Worm (Caenorhabditis elegans): ENCODE results near the gene C18A3.7.

The C18A3.7 gene

DNA sequence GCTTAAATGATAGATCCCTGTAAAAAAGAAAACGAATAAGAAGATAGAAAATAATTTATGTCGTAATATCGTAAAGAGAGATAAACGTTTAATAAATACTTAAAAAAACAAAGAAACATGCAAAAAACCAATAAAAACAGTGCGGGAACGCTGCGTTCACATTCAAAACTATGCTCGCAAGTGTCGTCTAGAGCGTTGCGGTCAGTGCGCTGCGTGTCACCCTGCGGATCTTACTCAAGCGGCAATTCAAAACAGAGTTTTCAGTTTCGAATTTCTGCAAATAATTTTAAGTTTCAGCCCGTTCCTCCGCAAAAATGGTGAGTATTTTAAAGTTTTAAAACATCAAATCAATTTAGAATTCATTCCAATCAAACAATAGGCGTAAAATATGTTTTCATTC, 15.4 kb downstream of the C18A3.7 start, which contains the start of the genes tiar-1 and lelo-4 (continued):
- TF ChIP-seq nhr-77 (tag; optimal IDR thresholded peaks at IDR 0.05) (no peak), attf-4 (tag; optimal IDR thresholded peaks at IDR 0.05) (no peak), egl-43 (GFP tag; IDR thresholded peaks at IDR 0.05) (no peak), zfp-2 (tag; optimal IDR thresholded peaks at IDR 0.05) (peak; percentile 18), dpl-1 (GFP tag; optimal IDR thresholded peaks at IDR 0.05) (peak; percentile 90), unc-39 (tag; optimal IDR thresholded peaks at IDR 0.05) (no peak), nhr-237 (tag; optimal IDR thresholded peaks at IDR 0.05) (no peak)

DNA sequence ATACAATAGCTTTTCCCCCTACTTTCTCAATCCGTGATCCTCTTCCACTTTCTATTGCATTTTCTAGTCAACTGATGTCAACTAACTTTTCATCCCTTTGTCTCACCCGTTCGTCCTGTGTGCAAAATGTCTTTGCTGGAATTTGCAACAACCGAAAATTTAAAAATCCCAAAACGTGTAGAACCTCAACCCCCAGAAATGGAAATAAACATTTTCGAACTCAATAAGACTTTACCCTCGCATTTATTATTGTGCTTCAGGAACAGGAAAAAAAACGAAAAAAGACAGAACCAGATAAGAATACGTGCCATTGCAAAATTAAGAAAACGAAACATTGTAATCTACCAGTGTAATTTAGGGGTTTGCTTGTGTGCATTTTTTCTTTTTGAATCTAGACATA, 18.1 kb downstream of the C18A3.7 start:
- TF ChIP-seq lin-29 (GFP tag; IDR thresholded peaks at IDR 0.05) (no peak), ama-1 (optimal IDR thresholded peaks at IDR 0.05) (peak; percentile 81), pqm-1 (tag; optimal IDR thresholded peaks at IDR 0.05) (no peak), php-3 (GFP tag; IDR thresholded peaks at IDR 0.05) (0 out of 2 replicates have a peak, but pooled peaks have one; percentile 25), mep-1 (tag; optimal IDR thresholded peaks at IDR 0.05) (peak; percentile 5), Y48G9A.11 (GFP tag; IDR thresholded peaks at IDR 0.05) (peak; percentile 26; the same call in 1 of the 2 replicates), snpc-1.2 (GFP tag; IDR thresholded peaks at IDR 0.05) (0 out of 2 replicates have a peak, but pooled peaks have one; percentile 8), rbr-2 (tag; optimal IDR thresholded peaks at IDR 0.05) (no peak), spr-1 (tag; optimal IDR thresholded peaks at IDR 0.05) (peak; percentile 34), lin-39 (tag; optimal IDR thresholded peaks at IDR 0.05) (no peak), nhr-237 (tag; optimal IDR thresholded peaks at IDR 0.05) (no peak), tra-1 (GFP tag; IDR thresholded peaks at IDR 0.05) (no peak), T20F7.1 (GFP tag; optimal IDR thresholded peaks at IDR 0.05) (peak; percentile 30), zip-11 (GFP tag; IDR thresholded peaks at IDR 0.05) (no peak), mes-2 (tag; optimal IDR thresholded peaks at IDR 0.05; ENCODE audit: poor library complexity, severe bottlenecking) (peak; percentile 4), fkh-10 (GFP tag; optimal IDR thresholded peaks at IDR 0.05) (no peak), attf-4 (tag; optimal IDR thresholded peaks at IDR 0.05) (no peak), duxl-1 (tag; optimal IDR thresholded peaks at IDR 0.05; ENCODE audit: poor library complexity) (no peak), arid-1 (GFP tag; conservative IDR thresholded peaks at IDR 0.05) (0 out of 2 replicates have a peak, but pooled peaks have one; percentile 20)

DNA sequence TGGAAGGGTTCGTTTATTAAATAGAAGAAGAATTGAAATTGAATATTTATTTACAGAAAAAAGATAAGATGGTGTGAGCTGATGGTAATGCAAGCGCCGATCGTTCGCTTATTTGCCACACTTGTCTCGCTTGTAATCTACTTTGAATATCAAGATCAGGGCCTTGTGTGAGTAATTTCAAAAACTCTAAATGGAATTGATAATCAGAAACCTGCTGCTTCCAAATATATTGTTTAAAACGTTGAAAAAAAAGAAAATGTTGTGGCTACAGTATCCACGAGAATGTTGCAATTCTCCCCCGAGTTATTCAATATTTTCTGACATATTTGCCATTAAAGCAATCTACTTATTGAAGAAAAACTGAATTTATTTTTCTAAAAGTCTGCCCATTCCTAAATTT, 19.4 kb downstream of the C18A3.7 start:
- TF ChIP-seq unc-62 (GFP tag; optimal IDR thresholded peaks at IDR 0.05 in 1 of 2) = peak in 1 of 2 experiments; percentile 53
- no peak for TF ChIP-seq unc-62 (tag; optimal IDR thresholded peaks at IDR 0.05)
- TF ChIP-seq ceh-82 (tag; optimal IDR thresholded peaks at IDR 0.05) = no peak

DNA sequence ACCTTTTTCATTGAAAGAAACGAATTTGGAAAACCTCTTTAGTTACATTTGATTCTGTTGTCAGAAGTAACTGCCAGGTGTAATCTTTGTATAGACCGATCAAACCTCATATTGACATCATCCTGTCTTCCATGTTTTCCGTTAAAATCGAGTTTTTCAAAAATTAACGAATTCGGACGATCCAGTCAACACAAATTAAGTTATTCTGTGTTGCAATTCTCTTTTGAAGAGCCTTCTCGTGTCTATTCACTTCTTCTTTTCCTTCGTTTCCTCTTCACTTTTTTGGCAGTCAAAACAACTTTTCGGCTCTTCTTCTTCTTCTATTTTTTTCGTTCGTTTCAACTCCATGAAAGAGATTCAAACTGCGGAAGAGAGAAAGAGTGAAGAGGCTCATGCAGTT, 22.1 kb downstream of the C18A3.7 start:
- no peak for TF ChIP-seq arid-1 (GFP tag; conservative IDR thresholded peaks at IDR 0.05)
- TF ChIP-seq dpl-1 (GFP tag; optimal IDR thresholded peaks at IDR 0.05) = no peak
- TF ChIP-seq rbr-2 (tag; optimal IDR thresholded peaks at IDR 0.05) = peak; percentile 18
- peak; percentile 82 for TF ChIP-seq fkh-10 (GFP tag; optimal IDR thresholded peaks at IDR 0.05)
- peak; percentile 81 for TF ChIP-seq ces-1 (GFP tag; optimal IDR thresholded peaks at IDR 0.05)
- 0 out of 2 replicates have a peak, but pooled peaks have one; percentile 24 for TF ChIP-seq hmg-1.1 (GFP tag; IDR thresholded peaks at IDR 0.05)
- TF ChIP-seq unc-62 (GFP tag; optimal IDR thresholded peaks at IDR 0.05 in 1 of 2) = peak in 1 of 2 experiments; percentile 85
- no peak for TF ChIP-seq unc-62 (tag; optimal IDR thresholded peaks at IDR 0.05)
- TF ChIP-seq fos-1 (tag; optimal IDR thresholded peaks at IDR 0.05) = no peak
- TF ChIP-seq unc-130 (GFP tag; optimal IDR thresholded peaks at IDR 0.05) = no peak
- TF ChIP-seq F37D6.2 (tag; optimal IDR thresholded peaks at IDR 0.05) = no peak
- TF ChIP-seq mdt-29 (GFP tag; IDR thresholded peaks at IDR 0.05) = no peak
- peak; percentile 48 for TF ChIP-seq ctbp-1 (GFP tag; IDR thresholded peaks at IDR 0.05)

DNA sequence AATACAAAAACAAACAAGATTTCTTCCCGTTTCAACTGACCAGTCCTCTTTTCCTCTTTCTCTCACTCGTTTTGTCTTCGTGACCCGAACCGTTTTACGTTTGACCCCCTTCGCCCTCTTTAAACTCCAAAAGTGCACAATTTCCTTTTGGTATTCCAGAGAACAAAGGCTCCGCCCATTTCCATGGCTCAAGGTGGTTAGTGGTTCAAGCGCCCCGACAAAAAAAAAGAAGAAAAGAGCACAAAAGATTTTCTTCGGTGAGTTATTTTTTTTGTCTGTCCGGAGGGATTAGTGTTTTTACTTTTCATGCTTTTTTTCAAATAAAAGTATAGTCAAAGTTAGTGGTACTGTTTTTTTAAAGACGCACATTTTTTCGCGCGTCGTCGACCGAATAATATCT, 22.7 kb downstream of the C18A3.7 start, which contains the start of gene osta-2:
osta-2 (plus strand) TSS at position 160 of the 400 bp plus-strand sequence.
- TF ChIP-seq unc-62 (GFP tag; optimal IDR thresholded peaks at IDR 0.05 in 1 of 2) = peak in 1 of 2 experiments; percentile 92
- no peak for TF ChIP-seq unc-62 (tag; optimal IDR thresholded peaks at IDR 0.05)
- TF ChIP-seq fkh-10 (GFP tag; optimal IDR thresholded peaks at IDR 0.05) = peak; percentile 5
- no peak for TF ChIP-seq ces-1 (GFP tag; optimal IDR thresholded peaks at IDR 0.05)
